Fruit fly (Drosophila melanogaster): ENCODE data around the gene ValRS-m.
A peak's percentile ranks its signal among the peaks of the same experiment; 100 is the strongest.

Gene ValRS-m

DNA sequence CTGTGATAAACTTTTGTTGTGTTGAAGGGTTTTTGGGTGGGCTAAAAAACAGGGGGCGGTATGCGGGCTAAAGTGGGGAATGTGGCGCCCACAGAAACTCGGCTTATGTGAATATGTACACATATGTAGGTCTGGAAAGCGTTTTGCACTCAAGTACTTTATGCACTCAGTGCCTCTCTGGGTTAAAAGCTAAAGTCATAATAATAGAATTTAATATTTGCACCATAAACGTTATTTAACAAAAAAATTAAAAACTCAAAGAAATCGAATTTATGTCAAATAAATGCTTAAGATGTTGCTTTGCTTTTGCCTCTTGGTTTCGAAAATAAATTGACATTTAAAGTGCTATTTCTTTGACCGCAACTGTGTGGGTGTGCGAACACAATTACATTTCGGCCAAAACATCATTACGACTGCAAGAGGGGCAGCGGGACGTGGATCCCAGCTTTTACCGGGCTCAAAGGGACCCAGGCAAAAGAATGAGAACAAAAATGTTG, 40.1 kb downstream of the ValRS-m start:
- TF ChIP-seq HLH106 (tag; optimal IDR thresholded peaks at IDR 0.05), result no peak
- TF ChIP-seq psq (GFP tag; optimal IDR thresholded peaks at IDR 0.05), result no peak
- no peak for TF ChIP-seq Dif (GFP tag; optimal IDR thresholded peaks at IDR 0.05; ENCODE audit: partially characterized antibody)
- TF ChIP-seq dsf (GFP tag; optimal IDR thresholded peaks at IDR 0.05; ENCODE audit: borderline replicate concordance), result no peak
- TF ChIP-seq CG32264 (GFP tag; optimal IDR thresholded peaks at IDR 0.05), result no peak
- TF ChIP-seq fru (GFP tag; optimal IDR thresholded peaks at IDR 0.05), result peak; percentile 4
- TF ChIP-seq dmrt93B (GFP tag; optimal IDR thresholded peaks at IDR 0.05), result no peak
- TF ChIP-seq pan (optimal IDR thresholded peaks at IDR 0.05), result no peak
- TF ChIP-seq tai (GFP tag; optimal IDR thresholded peaks at IDR 0.05), result no peak
- TF ChIP-seq ey (GFP tag; optimal IDR thresholded peaks at IDR 0.05), result peak; percentile 25
- TF ChIP-seq h (GFP tag; optimal IDR thresholded peaks at IDR 0.05), result no peak

- TF ChIP-seq rgr (GFP tag; optimal IDR thresholded peaks at IDR 0.05), result peak; percentile 25
- peak; percentile 32 for TF ChIP-seq fru (GFP tag; optimal IDR thresholded peaks at IDR 0.05)
- peak in 1 of 2 experiments; percentile 35 for TF ChIP-seq foxo (GFP tag; optimal IDR thresholded peaks at IDR 0.05)
- peak; percentile 35 for TF ChIP-seq h (GFP tag; optimal IDR thresholded peaks at IDR 0.05)
- peak; percentile 14 for TF ChIP-seq OdsH (GFP tag; optimal IDR thresholded peaks at IDR 0.05)
- peak; percentile 48 for TF ChIP-seq br (GFP tag; optimal IDR thresholded peaks at IDR 0.05)
- TF ChIP-seq ey (GFP tag; optimal IDR thresholded peaks at IDR 0.05), result peak; percentile 25
- TF ChIP-seq sv (GFP tag; optimal IDR thresholded peaks at IDR 0.05), result peak; percentile 15
- peak; percentile 1 for TF ChIP-seq HLH106 (tag; optimal IDR thresholded peaks at IDR 0.05)
- no peak for TF ChIP-seq CG32264 (GFP tag; optimal IDR thresholded peaks at IDR 0.05)
- no peak for TF ChIP-seq pan (optimal IDR thresholded peaks at IDR 0.05)
These were observed 43.9 kb downstream of the ValRS-m start for dm6 chr3L:8920710-8921109.

DNA sequence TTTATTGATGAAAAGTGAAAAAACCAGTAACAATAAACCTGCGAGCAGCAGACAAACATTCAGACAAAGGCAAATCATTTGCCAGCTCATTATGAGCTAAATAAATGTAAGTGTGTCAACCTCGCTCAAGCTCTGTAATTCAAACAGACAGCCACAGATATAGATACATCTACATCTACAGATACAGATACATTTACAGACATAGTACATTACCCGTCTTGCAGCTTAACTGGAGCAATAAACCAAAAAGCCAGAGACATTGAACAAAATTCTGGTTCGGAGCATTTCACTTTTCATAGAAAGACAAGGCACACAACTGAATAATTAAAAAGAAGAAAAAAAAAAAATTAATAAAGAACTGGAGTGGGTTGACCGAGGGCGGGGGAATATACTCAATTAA, 44.9 kb downstream of the ValRS-m start:
- TF ChIP-seq Hr83 (GFP tag; optimal IDR thresholded peaks at IDR 0.05; ENCODE audit: poor library complexity, severe bottlenecking), result no peak
- no peak for TF ChIP-seq usp (GFP tag; optimal IDR thresholded peaks at IDR 0.05)
- no peak for TF ChIP-seq Dfd (GFP tag; optimal IDR thresholded peaks at IDR 0.05)
- no peak for TF ChIP-seq CrebA (GFP tag; optimal IDR thresholded peaks at IDR 0.05; ENCODE audit: borderline replicate concordance)
- no peak for TF ChIP-seq Dif (GFP tag; optimal IDR thresholded peaks at IDR 0.05; ENCODE audit: partially characterized antibody)
- no peak for TF ChIP-seq Rel (GFP tag; optimal IDR thresholded peaks at IDR 0.05)
- no peak for TF ChIP-seq Rel (tag; optimal IDR thresholded peaks at IDR 0.05)
- no peak for TF ChIP-seq Sp1 (GFP tag; optimal IDR thresholded peaks at IDR 0.05)
- TF ChIP-seq sv (GFP tag; optimal IDR thresholded peaks at IDR 0.05), result no peak
- TF ChIP-seq CG9705 (GFP tag; optimal IDR thresholded peaks at IDR 0.05), result no peak
- no peak for TF ChIP-seq woc (GFP tag; optimal IDR thresholded peaks at IDR 0.05)
- no peak for TF ChIP-seq brk (GFP tag; optimal IDR thresholded peaks at IDR 0.05)
- no peak for TF ChIP-seq sage (GFP tag; optimal IDR thresholded peaks at IDR 0.05)
- no peak for TF ChIP-seq Abd-B (GFP tag; optimal IDR thresholded peaks at IDR 0.05)
- no peak for TF ChIP-seq Hr78 (GFP tag; optimal IDR thresholded peaks at IDR 0.05)
- TF ChIP-seq dl (GFP tag; optimal IDR thresholded peaks at IDR 0.05; ENCODE audit: insufficient read depth in 1 of 2, partially characterized antibody in 2 of 2), result no peak
- no peak for TF ChIP-seq lola (GFP tag; optimal IDR thresholded peaks at IDR 0.05)
- TF ChIP-seq N (GFP tag; optimal IDR thresholded peaks at IDR 0.05), result no peak
- TF ChIP-seq pan (optimal IDR thresholded peaks at IDR 0.05), result no peak

DNA sequence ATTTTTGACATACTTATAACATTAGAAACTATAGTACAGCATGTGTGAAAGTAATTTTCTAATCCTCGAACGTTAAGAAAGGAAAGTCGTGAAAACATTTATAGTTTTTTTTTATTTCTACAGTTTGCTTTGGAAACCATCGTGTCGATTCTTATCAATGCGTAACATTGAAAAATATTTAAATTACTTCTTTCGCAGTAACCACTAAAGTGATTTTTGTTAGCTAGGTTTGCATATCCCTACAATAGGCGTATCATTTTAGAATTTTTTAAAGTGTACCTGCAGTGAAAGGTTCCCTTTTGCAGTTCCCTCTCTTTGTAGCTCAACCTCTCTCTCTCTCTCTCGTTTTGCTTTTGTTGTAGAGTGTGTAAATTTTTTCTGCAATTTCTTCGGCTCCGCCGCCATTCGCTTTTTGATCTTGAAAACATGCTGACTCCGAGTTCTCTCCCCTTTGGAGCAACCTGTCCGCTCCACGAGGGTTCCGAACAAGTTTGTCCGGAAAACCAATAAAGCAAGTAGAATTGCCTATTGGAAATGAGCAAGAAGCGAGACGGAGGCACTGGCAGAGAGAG, 50.9 kb downstream of the ValRS-m start:
- TF ChIP-seq foxo (GFP tag; optimal IDR thresholded peaks at IDR 0.05) (peak in 1 of 2 experiments; percentile 72), OdsH (GFP tag; optimal IDR thresholded peaks at IDR 0.05) (peak; percentile 63), HLH106 (tag; optimal IDR thresholded peaks at IDR 0.05) (peak; percentile 36), Jra (GFP tag; optimal IDR thresholded peaks at IDR 0.05) (peak; percentile 40), dmrt93B (GFP tag; optimal IDR thresholded peaks at IDR 0.05) (peak; percentile 51), br (GFP tag; optimal IDR thresholded peaks at IDR 0.05) (peak; percentile 62), woc (GFP tag; optimal IDR thresholded peaks at IDR 0.05) (peak; percentile 77), rgr (GFP tag; optimal IDR thresholded peaks at IDR 0.05) (peak; percentile 18), Dif (GFP tag; optimal IDR thresholded peaks at IDR 0.05; ENCODE audit: partially characterized antibody) (peak; percentile 44), pan (optimal IDR thresholded peaks at IDR 0.05) (no peak), ey (GFP tag; optimal IDR thresholded peaks at IDR 0.05) (peak; percentile 69), Hnf4 (GFP tag; optimal IDR thresholded peaks at IDR 0.05) (peak; percentile 29), Dfd (GFP tag; optimal IDR thresholded peaks at IDR 0.05) (no peak), h (GFP tag; optimal IDR thresholded peaks at IDR 0.05) (peak; percentile 56), psq (GFP tag; optimal IDR thresholded peaks at IDR 0.05) (peak; percentile 76), brk (GFP tag; optimal IDR thresholded peaks at IDR 0.05) (no peak), Hr83 (GFP tag; optimal IDR thresholded peaks at IDR 0.05; ENCODE audit: poor library complexity, severe bottlenecking) (no peak), Rel (GFP tag; optimal IDR thresholded peaks at IDR 0.05) (no peak), Rel (tag; optimal IDR thresholded peaks at IDR 0.05) (no peak), fru (GFP tag; optimal IDR thresholded peaks at IDR 0.05) (peak; percentile 79), Sp1 (GFP tag; optimal IDR thresholded peaks at IDR 0.05) (peak; percentile 62)

Data from whole organism, wandering third instar larva.